Fruit fly (Drosophila melanogaster): Measurements from ENCODE around the gene Naprt.

Gene Naprt

DNA sequence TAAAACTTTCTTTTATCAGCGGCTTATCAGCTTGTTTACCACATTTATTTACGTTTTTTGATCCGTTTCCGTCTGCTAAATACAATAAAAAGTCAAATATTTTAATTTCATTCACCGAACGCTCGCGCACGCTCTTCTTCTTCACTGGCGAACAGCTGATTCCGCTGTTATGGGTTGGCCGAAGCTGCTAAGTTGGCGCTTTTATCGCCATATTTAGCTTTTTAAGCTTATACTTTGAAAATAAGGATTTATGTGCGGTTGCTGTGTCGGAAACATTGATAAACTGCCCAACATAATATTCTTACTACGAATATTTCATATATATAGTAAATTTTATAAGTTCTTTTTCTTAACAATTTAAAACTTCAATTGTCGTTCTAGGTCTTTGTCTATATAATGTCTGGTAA lies at the start of gene Naprt:
TSS of gene Naprt (minus strand) at position 159 of the 407 bp plus-strand sequence.
- TF ChIP-seq dsf (GFP tag; optimal IDR thresholded peaks at IDR 0.05; ENCODE audit: borderline replicate concordance) (no peak), Jra (GFP tag; optimal IDR thresholded peaks at IDR 0.05) (no peak), Myc (optimal IDR thresholded peaks at IDR 0.05) (peak; percentile 91), Hr78 (GFP tag; optimal IDR thresholded peaks at IDR 0.05) (no peak), psq (GFP tag; optimal IDR thresholded peaks at IDR 0.05) (no peak), br (GFP tag; optimal IDR thresholded peaks at IDR 0.05) (no peak), CG32264 (GFP tag; optimal IDR thresholded peaks at IDR 0.05) (no peak), sv (GFP tag; optimal IDR thresholded peaks at IDR 0.05) (no peak), HLH106 (tag; optimal IDR thresholded peaks at IDR 0.05) (peak; percentile 30), lola (GFP tag; optimal IDR thresholded peaks at IDR 0.05) (no peak), CG9705 (GFP tag; optimal IDR thresholded peaks at IDR 0.05) (no peak), Rel (GFP tag; optimal IDR thresholded peaks at IDR 0.05) (no peak), Rel (tag; optimal IDR thresholded peaks at IDR 0.05) (no peak), OdsH (GFP tag; optimal IDR thresholded peaks at IDR 0.05) (peak; percentile 10), Sp1 (GFP tag; optimal IDR thresholded peaks at IDR 0.05) (peak; percentile 10), rgr (GFP tag; optimal IDR thresholded peaks at IDR 0.05) (no peak), ey (GFP tag; optimal IDR thresholded peaks at IDR 0.05) (peak; percentile 30), foxo (GFP tag; optimal IDR thresholded peaks at IDR 0.05) (peak in 1 of 2 experiments; percentile 7), woc (GFP tag; optimal IDR thresholded peaks at IDR 0.05) (peak; percentile 34), tai (GFP tag; optimal IDR thresholded peaks at IDR 0.05) (no peak), dmrt93B (GFP tag; optimal IDR thresholded peaks at IDR 0.05) (no peak), brk (GFP tag; optimal IDR thresholded peaks at IDR 0.05) (no peak), Mio (GFP tag; optimal IDR thresholded peaks at IDR 0.05) (no peak), Dif (GFP tag; optimal IDR thresholded peaks at IDR 0.05; ENCODE audit: partially characterized antibody) (no peak)

DNA sequence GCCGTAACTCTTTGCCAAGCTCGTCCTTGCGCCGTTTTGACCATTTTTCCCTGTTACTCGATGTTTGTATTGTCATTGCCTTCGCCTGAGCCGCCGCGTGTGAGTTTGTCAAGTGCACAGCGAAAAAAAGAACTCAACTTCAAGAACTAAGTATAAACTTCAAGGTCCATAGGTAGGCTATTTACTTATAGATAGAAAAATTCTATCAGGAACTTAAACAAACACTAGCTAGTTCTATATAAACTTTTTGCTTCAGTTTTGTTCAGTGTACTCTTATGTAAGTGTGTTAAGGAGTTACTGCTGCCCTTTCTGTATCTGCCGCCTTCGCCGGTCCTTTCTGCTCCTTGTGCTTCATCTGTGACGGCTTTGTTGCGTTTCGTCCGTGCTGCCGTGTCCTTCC lies 48.5 kb upstream of the Naprt start:
- TF ChIP-seq psq (GFP tag; optimal IDR thresholded peaks at IDR 0.05) (no peak), lola (GFP tag; optimal IDR thresholded peaks at IDR 0.05) (no peak), Dfd (GFP tag; optimal IDR thresholded peaks at IDR 0.05) (no peak), Hr83 (GFP tag; optimal IDR thresholded peaks at IDR 0.05; ENCODE audit: poor library complexity, severe bottlenecking) (no peak)

DNA sequence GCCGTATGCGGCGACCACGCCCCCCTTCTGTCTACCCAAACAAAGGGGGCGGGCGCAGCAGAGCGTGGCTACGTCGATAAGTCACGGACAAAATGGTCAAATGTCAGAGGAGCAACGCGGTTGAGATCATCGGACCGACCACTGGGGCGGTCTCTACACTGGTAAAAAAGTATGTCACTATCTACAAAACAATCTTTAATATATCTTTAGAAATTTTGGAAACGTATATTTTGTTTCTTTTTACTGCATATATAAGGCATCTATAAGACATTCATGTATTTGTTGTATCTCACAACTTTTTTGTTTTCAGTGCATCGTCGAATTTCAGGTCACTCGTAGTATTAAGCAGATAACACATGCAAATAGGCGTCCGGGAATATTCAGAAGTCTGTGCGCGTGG lies 43.6 kb upstream of the Naprt start:
- TF ChIP-seq jim (GFP tag; optimal IDR thresholded peaks at IDR 0.05) (no peak), ey (GFP tag; optimal IDR thresholded peaks at IDR 0.05) (no peak), woc (GFP tag; optimal IDR thresholded peaks at IDR 0.05) (no peak), CG9705 (GFP tag; optimal IDR thresholded peaks at IDR 0.05) (no peak), dmrt93B (GFP tag; optimal IDR thresholded peaks at IDR 0.05) (no peak)

DNA sequence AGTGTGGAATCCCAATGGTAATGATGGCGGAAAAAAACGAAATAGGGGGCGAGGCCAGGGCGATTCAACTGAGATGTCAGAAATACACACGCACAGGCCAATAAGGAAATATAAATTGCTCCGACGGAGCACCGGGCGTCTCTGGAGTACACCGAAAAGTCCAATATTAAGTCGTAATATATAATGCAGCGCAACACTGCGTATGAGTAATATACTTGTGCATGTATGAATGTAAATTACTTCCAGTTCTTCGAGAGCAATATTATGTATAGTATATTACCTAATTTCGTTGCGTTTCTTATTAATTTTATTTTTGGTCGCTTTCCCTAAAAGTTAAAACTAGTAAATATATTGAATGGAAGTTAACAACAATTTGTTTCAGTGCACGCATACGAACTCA lies 32.7 kb upstream of the Naprt start:
- TF ChIP-seq pan (optimal IDR thresholded peaks at IDR 0.05) = no peak
- TF ChIP-seq CrebA (GFP tag; optimal IDR thresholded peaks at IDR 0.05; ENCODE audit: borderline replicate concordance) = no peak
- TF ChIP-seq usp (GFP tag; optimal IDR thresholded peaks at IDR 0.05) = no peak
- no peak for TF ChIP-seq dsf (GFP tag; optimal IDR thresholded peaks at IDR 0.05; ENCODE audit: borderline replicate concordance)
- TF ChIP-seq Myc (optimal IDR thresholded peaks at IDR 0.05) = no peak
- no peak for TF ChIP-seq CG32264 (GFP tag; optimal IDR thresholded peaks at IDR 0.05)
- TF ChIP-seq dl (GFP tag; optimal IDR thresholded peaks at IDR 0.05; ENCODE audit: insufficient read depth in 1 of 2, partially characterized antibody in 2 of 2) = no peak
- no peak for TF ChIP-seq Hnf4 (GFP tag; optimal IDR thresholded peaks at IDR 0.05)

DNA sequence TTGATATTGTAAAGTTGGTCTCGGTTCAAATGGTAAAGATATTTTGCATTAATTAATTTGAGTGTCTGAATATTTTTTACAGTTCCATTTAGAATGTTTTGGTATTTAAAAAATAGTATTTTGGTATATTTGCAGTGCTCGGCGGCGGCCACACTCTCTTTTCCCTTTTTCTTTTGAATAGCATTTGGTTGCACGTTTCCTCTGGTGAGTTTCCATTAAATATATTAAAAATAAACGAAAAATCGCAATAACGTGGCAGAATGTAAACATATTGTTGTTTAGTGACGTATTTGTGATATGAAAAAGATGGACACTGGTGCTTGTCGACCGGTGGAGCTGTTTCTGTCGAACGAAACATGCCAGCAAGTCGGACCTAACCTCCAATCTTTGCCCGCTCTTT lies 29.7 kb upstream of the Naprt start, which contains the start of gene RpL40:
TSS of gene RpL40 (plus strand) at position 154 of the 400 bp plus-strand sequence.
- TF ChIP-seq Jra (GFP tag; optimal IDR thresholded peaks at IDR 0.05) (no peak), jim (GFP tag; optimal IDR thresholded peaks at IDR 0.05) (no peak), GATAd (GFP tag; optimal IDR thresholded peaks at IDR 0.05) (no peak), psq (GFP tag; optimal IDR thresholded peaks at IDR 0.05) (peak; percentile 3), Dfd (GFP tag; optimal IDR thresholded peaks at IDR 0.05) (no peak), N (GFP tag; optimal IDR thresholded peaks at IDR 0.05) (peak; percentile 7)

Measured in whole organism, wandering third instar larva.